Fruit fly (Drosophila melanogaster): ENCODE measurements around the gene CG31300.

- TF ChIP-seq Hr39 (GFP tag; optimal IDR thresholded peaks at IDR 0.05) (no peak), Sox102F (GFP tag; optimal IDR thresholded peaks at IDR 0.05) (no peak), CG9139 (GFP tag; optimal IDR thresholded peaks at IDR 0.05) (no peak), achi (GFP tag; optimal IDR thresholded peaks at IDR 0.05) (no peak), Gug (GFP tag; IDR thresholded peaks at IDR 0.05) (no peak), CG11294 (GFP tag; IDR thresholded peaks at IDR 0.05) (no peak), Smox (GFP tag; optimal IDR thresholded peaks at IDR 0.05) (no peak), CG15336 (GFP tag; IDR thresholded peaks at IDR 0.05) (no peak), salr (GFP tag; optimal IDR thresholded peaks at IDR 0.05) (no peak), OdsH (GFP tag; optimal IDR thresholded peaks at IDR 0.05) (no peak), CG3919 (GFP tag; optimal IDR thresholded peaks at IDR 0.05) (no peak), Lpt (GFP tag; optimal IDR thresholded peaks at IDR 0.05) (no peak), Sox14 (GFP tag; optimal IDR thresholded peaks at IDR 0.05) (no peak)
Observed at dm6 chr3R:25305822-25306544, 22.6 kb downstream of the CG31300 start.

Data from whole organism, prepupa.